Fruit fly (Drosophila melanogaster) whole organism, adult: ENCODE data around the gene Srrm1.

Source experiments
- CG14711 ChIP-seq: fragments of 200-800 bp; sonication (Bioruptor generic); optimal IDR thresholded peaks from 2 replicates; lab custom pipeline; 2018; ENCODE audit warnings: missing biosample characterization, mild to moderate bottlenecking, missing genetic modification characterization, moderate library complexity
- CG33017 ChIP-seq: fragments of 200-800 bp; sonication (Bioruptor generic); optimal IDR thresholded peaks from 2 replicates; lab custom pipeline; 2018; ENCODE audit warnings: missing biosample characterization, mild to moderate bottlenecking, missing genetic modification characterization, moderate library complexity
- CG5204 ChIP-seq: fragments of 200-800 bp; sonication (Bioruptor generic); optimal IDR thresholded peaks from 2 replicates; lab custom pipeline; 2016; ENCODE audit warnings: missing biosample characterization, missing genetic modification characterization
- CG7045 ChIP-seq: fragments of 200-800 bp; sonication (Bioruptor generic); optimal IDR thresholded peaks from 2 replicates; lab custom pipeline; 2017; ENCODE audit warnings: missing biosample characterization, mild to moderate bottlenecking, missing genetic modification characterization
- CG7101 ChIP-seq: fragments of 200-800 bp; sonication (Bioruptor generic); optimal IDR thresholded peaks from 2 replicates; lab custom pipeline; 2018; ENCODE audit warnings: missing biosample characterization, mild to moderate bottlenecking, missing genetic modification characterization, moderate library complexity
- Clk ChIP-seq: fragments of 200-800 bp; sonication (Bioruptor generic); optimal IDR thresholded peaks from 2 replicates; lab custom pipeline; 2017; ENCODE audit warnings: missing biosample characterization, missing genetic modification characterization
- Crg-1 ChIP-seq: fragments of 200-800 bp; sonication (Bioruptor generic); optimal IDR thresholded peaks from 2 replicates; lab custom pipeline; 2016; ENCODE audit warnings: missing biosample characterization, missing genetic modification characterization
- Hr96 ChIP-seq: fragments of 200-800 bp; sonication (Bioruptor generic); optimal IDR thresholded peaks from 2 replicates; lab custom pipeline; 2016; ENCODE audit warnings: missing biosample characterization, missing genetic modification characterization
- Mnt ChIP-seq: fragments of 200-800 bp; sonication (Bioruptor generic); optimal IDR thresholded peaks from 2 replicates; lab custom pipeline; 2016; ENCODE audit warnings: missing biosample characterization, mild to moderate bottlenecking, missing genetic modification characterization
- bab1 ChIP-seq: fragments of 200-800 bp; sonication (Bioruptor generic); optimal IDR thresholded peaks from 3 replicates; lab custom pipeline; 2019; ENCODE audit warnings: missing biosample characterization, mild to moderate bottlenecking, missing genetic modification characterization, moderate library complexity
- cic ChIP-seq: fragments of 200-800 bp; sonication (Bioruptor generic); optimal IDR thresholded peaks from 2 replicates; lab custom pipeline; 2017; ENCODE audit warnings: missing biosample characterization, mild to moderate bottlenecking, missing genetic modification characterization, moderate library complexity
- cnc ChIP-seq, 2 experiments: fragments of >200 bp; optimal IDR thresholded peaks; 2 replicates each; lab custom pipeline; 2017
- ovo ChIP-seq: fragments of 200-800 bp; sonication (Bioruptor generic); optimal IDR thresholded peaks from 2 replicates; lab custom pipeline; 2016; ENCODE audit warnings: missing biosample characterization, missing genetic modification characterization
- toe ChIP-seq: fragments of 200-800 bp; sonication (Bioruptor generic); optimal IDR thresholded peaks from 2 replicates; lab custom pipeline; 2016; ENCODE audit warnings: missing biosample characterization, missing genetic modification characterization

- TF ChIP-seq CG5204 (GFP tag; lab: Kevin White, UChicago) (no peak), Clk (GFP tag; lab: Kevin White, UChicago) (no peak), toe (GFP tag; lab: Kevin White, UChicago) (no peak), Hr96 (GFP tag; lab: Kevin White, UChicago) (no peak), Crg-1 (GFP tag; lab: Kevin White, UChicago) (no peak), ovo (GFP tag; lab: Kevin White, UChicago) (no peak), CG7101 (tag; lab: Kevin White, UChicago) (no peak), CG7045 (GFP tag; lab: Kevin White, UChicago) (no peak), CG33017 (tag; lab: Kevin White, UChicago) (no peak), Mnt (GFP tag; lab: Kevin White, UChicago) (no peak), cic (no peak), CG14711 (tag; lab: Kevin White, UChicago) (no peak), bab1 (no peak), cnc (optimal IDR thresholded peaks at IDR 0.05; lab: Kevin White, UChicago) (no peak)
Measured at dm6 chr3L:13083432-13083831, 46.8 kb downstream of the Srrm1 start.
